Worm (Caenorhabditis elegans) whole organism, midembryonic: ENCODE data around the gene col-145.

Source experiments
- flt-1 ChIP-seq: fragments of 200-800 bp; sonication (Bioruptor generic); IDR thresholded peaks from 2 replicates; pipeline ENCODE4 v1.3.6; 2022; ENCODE audit warnings: missing genetic modification characterization, missing compliant biosample characterization
- tab-1 ChIP-seq: fragments of 200-800 bp; sonication (Bioruptor generic); IDR thresholded peaks from 2 replicates; pipeline ENCODE4 v1.3.6; 2022; ENCODE audit warnings: missing genetic modification characterization, missing compliant biosample characterization

ce11 chrV:9165073-9165699, 2.4 kb upstream of the col-145 start, which contains the start of gene col-10:
- TF ChIP-seq flt-1 (GFP tag; lab: Robert Waterston, UW) (no peak), tab-1 (no peak)
